Fruit fly (Drosophila melanogaster): ENCODE data around the gene CG31300.

CG31300 gene

DNA sequence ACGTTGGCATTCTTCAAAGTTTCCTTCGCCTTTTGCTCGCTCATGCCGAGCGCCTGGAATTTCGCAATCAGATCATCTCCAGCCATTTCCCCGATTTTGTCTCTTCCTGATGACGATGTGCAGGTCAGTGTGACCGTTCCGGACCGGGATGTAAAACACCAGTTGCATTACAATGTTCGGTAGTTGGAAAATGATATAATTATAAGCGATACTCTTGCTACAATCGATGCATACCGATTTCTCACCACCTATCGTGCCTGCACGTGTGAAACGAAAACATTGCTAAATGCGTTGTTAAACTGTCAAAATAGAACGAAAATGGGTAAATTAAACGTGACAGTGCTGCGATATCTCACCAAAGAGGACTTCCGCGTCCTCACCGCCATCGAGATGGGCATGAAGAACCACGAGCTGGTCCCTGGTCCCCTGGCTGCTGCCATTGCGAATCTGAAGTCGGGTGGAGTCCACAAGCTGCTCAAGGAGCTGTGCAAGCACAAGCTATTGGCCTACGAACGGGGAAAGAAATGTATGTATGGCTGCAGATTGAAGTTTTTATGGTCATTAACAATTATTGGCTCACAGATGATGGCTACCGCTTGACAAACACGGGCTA is 17.7 kb upstream of the CG31300 start, which contains the start of the genes GlnRS and RIOK2 (continued):
- TF ChIP-seq pita (GFP tag; optimal IDR thresholded peaks at IDR 0.05) (no peak), abd-A (tag; optimal IDR thresholded peaks at IDR 0.05) (no peak), esg (GFP tag; conservative IDR thresholded peaks at IDR 0.05) (no peak), CG17186 (GFP tag; optimal IDR thresholded peaks at IDR 0.05) (peak; percentile 77), CrebB (tag; optimal IDR thresholded peaks at IDR 0.05) (peak; percentile 11), Fer3 (tag; optimal IDR thresholded peaks at IDR 0.05) (no peak), Max (GFP tag; optimal IDR thresholded peaks at IDR 0.05) (peak; percentile 97), Dek (tag; optimal IDR thresholded peaks at IDR 0.05) (no peak), tio (GFP tag; optimal IDR thresholded peaks at IDR 0.05) (no peak), lmd (GFP tag; IDR thresholded peaks at IDR 0.05) (no peak), CG6654 (GFP tag; optimal IDR thresholded peaks at IDR 0.05) (no peak), pzg (GFP tag; optimal IDR thresholded peaks at IDR 0.05) (peak; percentile 98), ems (GFP tag; optimal IDR thresholded peaks at IDR 0.05) (no peak), Lpt (GFP tag; optimal IDR thresholded peaks at IDR 0.05) (no peak), CG30431 (GFP tag; optimal IDR thresholded peaks at IDR 0.05) (no peak), CG42726 (GFP tag; IDR thresholded peaks at IDR 0.05; ENCODE audit: partially characterized antibody) (peak; percentile 91), Atf-2 (GFP tag; optimal IDR thresholded peaks at IDR 0.05) (no peak), Bgb (GFP tag; IDR thresholded peaks at IDR 0.05; ENCODE audit: partially characterized antibody) (peak; percentile 98), bab2 (GFP tag; optimal IDR thresholded peaks at IDR 0.05) (no peak), CG4730 (GFP tag; IDR thresholded peaks at IDR 0.05) (no peak), CG2678 (tag; optimal IDR thresholded peaks at IDR 0.05) (no peak), Dfd (GFP tag; optimal IDR thresholded peaks at IDR 0.05) (peak in 1 of 2 experiments; percentile 79), dpn (GFP tag; optimal IDR thresholded peaks at IDR 0.05) (peak in 1 of 2 experiments; percentile 18), jumu (GFP tag; optimal IDR thresholded peaks at IDR 0.05) (no peak), CG31441 (GFP tag; IDR thresholded peaks at IDR 0.05) (no peak), Kr (GFP tag; optimal IDR thresholded peaks at IDR 0.05) (no peak), exex (tag; optimal IDR thresholded peaks at IDR 0.05) (no peak), CG16863 (GFP tag; optimal IDR thresholded peaks at IDR 0.05) (no peak), scrt (GFP tag; optimal IDR thresholded peaks at IDR 0.05) (peak; percentile 95), Side (GFP tag; optimal IDR thresholded peaks at IDR 0.05) (peak; percentile 34), cg (GFP tag; optimal IDR thresholded peaks at IDR 0.05) (no peak), Rx (GFP tag; IDR thresholded peaks at IDR 0.05) (no peak), Hsf (GFP tag; optimal IDR thresholded peaks at IDR 0.05) (peak; percentile 35), CG10209 (GFP tag; optimal IDR thresholded peaks at IDR 0.05) (no peak), Vsx1 (GFP tag; optimal IDR thresholded peaks at IDR 0.05) (no peak), Lhr (GFP tag; optimal IDR thresholded peaks at IDR 0.05) (peak; percentile 64), CG13287 (GFP tag; IDR thresholded peaks at IDR 0.05; ENCODE audit: partially characterized antibody) (peak; percentile 99), Jarid2 (GFP tag; optimal IDR thresholded peaks at IDR 0.05) (no peak), H15 (GFP tag; IDR thresholded peaks at IDR 0.05) (no peak), nom (GFP tag; optimal IDR thresholded peaks at IDR 0.05) (no peak), CG2120 (GFP tag; optimal IDR thresholded peaks at IDR 0.05) (peak; percentile 2), CG11560 (tag; IDR thresholded peaks at IDR 0.05) (no peak), CG10366 (GFP tag; IDR thresholded peaks at IDR 0.05) (no peak), D19A (tag; optimal IDR thresholded peaks at IDR 0.05) (no peak), Antp (GFP tag; optimal IDR thresholded peaks at IDR 0.05) (no peak), kay (GFP tag; optimal IDR thresholded peaks at IDR 0.05) (peak; percentile 68), maf-S (GFP tag; optimal IDR thresholded peaks at IDR 0.05) (no peak), CG43689 (GFP tag; IDR thresholded peaks at IDR 0.05) (no peak), slbo (GFP tag; IDR thresholded peaks at IDR 0.05) (peak; percentile 43; the same call in 1 of the 2 replicates), sd (tag; optimal IDR thresholded peaks at IDR 0.05) (peak; percentile 66), ind (GFP tag; optimal IDR thresholded peaks at IDR 0.05) (no peak)
